Worm (Caenorhabditis elegans) whole organism, L2 larva: ENCODE data around the gene srh-133.
"Not testable (repeated sequence)": the region's sequence is repeated elsewhere in the genome, so short reads cannot be mapped to it uniquely, and the experiment has no call there.

Source experiments
- R02D3.7 ChIP-seq: fragments of 150-350 bp; optimal IDR thresholded peaks from 2 replicates; lab custom pipeline; 2014; ENCODE audit warnings: missing biosample characterization, missing genetic modification characterization
- ZK546.5 ChIP-seq: sonication (generic microtip); optimal IDR thresholded peaks from 2 replicates; lab custom pipeline; 2017; ENCODE audit warnings: missing biosample characterization, missing genetic modification characterization
- alr-1 ChIP-seq: fragments of 150-350 bp; optimal IDR thresholded peaks from 2 replicates; lab custom pipeline; 2014; ENCODE audit warnings: missing biosample characterization, missing genetic modification characterization
- aly-2 ChIP-seq: fragments of 150-350 bp; optimal IDR thresholded peaks from 2 replicates; lab custom pipeline; 2014; ENCODE audit warnings: missing biosample characterization, missing genetic modification characterization
- blmp-1 ChIP-seq: sonication (generic microtip); optimal IDR thresholded peaks from 2 replicates; lab custom pipeline; 2017; ENCODE audit warnings: missing genetic modification characterization, mild to moderate bottlenecking, missing compliant biosample characterization, antibody characterized with exemption, moderate library complexity; ENCODE audit not compliant: insufficient read depth
- ceh-16 ChIP-seq: fragments of 150-350 bp; optimal IDR thresholded peaks from 2 replicates; lab custom pipeline; 2014; ENCODE audit warnings: missing biosample characterization, missing genetic modification characterization
- ceh-82 ChIP-seq: fragments of 150-350 bp; optimal IDR thresholded peaks from 2 replicates; lab custom pipeline; 2014; ENCODE audit warnings: missing biosample characterization, missing genetic modification characterization
- crh-2 ChIP-seq: sonication (generic microtip); optimal IDR thresholded peaks from 2 replicates; lab custom pipeline; 2017; ENCODE audit warnings: missing biosample characterization, missing genetic modification characterization
- dmd-4 ChIP-seq: sonication (generic microtip); optimal IDR thresholded peaks from 2 replicates; lab custom pipeline; 2017; ENCODE audit warnings: missing biosample characterization, missing genetic modification characterization
- elt-1 ChIP-seq: fragments of 150-350 bp; optimal IDR thresholded peaks from 2 replicates; lab custom pipeline; 2014; ENCODE audit warnings: missing biosample characterization, missing genetic modification characterization
- fos-1 ChIP-seq: fragments of 150-350 bp; optimal IDR thresholded peaks from 2 replicates; lab custom pipeline; 2014; ENCODE audit warnings: missing biosample characterization, missing genetic modification characterization
- lin-11 ChIP-seq: fragments of 150-350 bp; sonication (generic microtip); optimal IDR thresholded peaks from 2 replicates; lab custom pipeline; 2014; ENCODE audit warnings: missing biosample characterization, missing genetic modification characterization, inconsistent platforms, mixed read lengths
- lsy-2 ChIP-seq, 2 experiments: fragments of 150-350 bp in 1 of 2; sonication (generic microtip) in 1 of 2; optimal IDR thresholded peaks; 2 replicates each; lab custom pipeline; 2014 to 2017; ENCODE audit warnings: missing biosample characterization in 2 of 2, missing genetic modification characterization in 2 of 2
- mab-5 ChIP-seq: fragments of 150-350 bp; optimal IDR thresholded peaks from 2 replicates; lab custom pipeline; 2014; ENCODE audit warnings: missing biosample characterization, missing genetic modification characterization
- mbf-1 ChIP-seq: sonication (generic microtip); optimal IDR thresholded peaks from 2 replicates; lab custom pipeline; 2017; ENCODE audit warnings: missing biosample characterization, missing genetic modification characterization
- nhr-10 ChIP-seq: sonication (generic microtip); optimal IDR thresholded peaks from 2 replicates; lab custom pipeline; 2017; ENCODE audit warnings: missing biosample characterization, missing genetic modification characterization
- nhr-12 ChIP-seq: fragments of 150-350 bp; optimal IDR thresholded peaks from 2 replicates; lab custom pipeline; 2014; ENCODE audit warnings: missing biosample characterization, missing genetic modification characterization
- nhr-21 ChIP-seq: fragments of 150-350 bp; optimal IDR thresholded peaks from 2 replicates; lab custom pipeline; 2014; ENCODE audit warnings: missing biosample characterization, missing genetic modification characterization
- nhr-23 ChIP-seq: fragments of 150-350 bp; optimal IDR thresholded peaks from 2 replicates; lab custom pipeline; 2014; ENCODE audit warnings: missing biosample characterization, missing genetic modification reagents, missing genetic modification characterization
- nhr-25 ChIP-seq: fragments of 150-350 bp; sonication (generic microtip); optimal IDR thresholded peaks from 3 replicates; lab custom pipeline; 2014; ENCODE audit warnings: missing biosample characterization, missing genetic modification characterization
- nhr-6 ChIP-seq: fragments of 150-350 bp; optimal IDR thresholded peaks from 2 replicates; lab custom pipeline; 2014; ENCODE audit warnings: missing biosample characterization, missing genetic modification characterization
- sem-4 ChIP-seq: fragments of 150-350 bp; optimal IDR thresholded peaks from 2 replicates; lab custom pipeline; 2014; ENCODE audit warnings: missing biosample characterization, missing genetic modification reagents, missing genetic modification characterization
- skn-1 ChIP-seq: sonication (generic microtip); optimal IDR thresholded peaks from 2 replicates; lab custom pipeline; 2017; ENCODE audit warnings: missing biosample characterization, missing genetic modification characterization
- sma-9 ChIP-seq, 2 experiments: fragments of 150-350 bp in 1 of 2; sonication (generic microtip) in 1 of 2; optimal IDR thresholded peaks; 2 replicates each; lab custom pipeline; 2014 to 2016; ENCODE audit warnings: missing genetic modification characterization in 2 of 2, mild to moderate bottlenecking in 1 of 2, missing biosample characterization in 1 of 2, missing compliant biosample characterization in 1 of 2, missing genetic modification reagents in 1 of 2, moderate library complexity in 1 of 2
- unc-39 ChIP-seq: fragments of 150-350 bp; optimal IDR thresholded peaks from 2 replicates; lab custom pipeline; 2014; ENCODE audit warnings: missing biosample characterization, missing genetic modification characterization
- unc-55 ChIP-seq: fragments of 150-350 bp; sonication (generic microtip); optimal IDR thresholded peaks from 3 replicates; lab custom pipeline; 2014; ENCODE audit warnings: missing biosample characterization, missing genetic modification reagents, missing genetic modification characterization
- unc-62 ChIP-seq: fragments of 150-350 bp; optimal IDR thresholded peaks from 2 replicates; lab custom pipeline; 2014; ENCODE audit warnings: missing biosample characterization, missing genetic modification reagents, missing genetic modification characterization
- ztf-1 ChIP-seq: fragments of 200-800 bp; sonication (Bioruptor generic); conservative IDR thresholded peaks from 2 replicates; pipeline ENCODE4 v1.3.6; 2022; ENCODE audit warnings: missing genetic modification characterization, missing compliant biosample characterization
- ztf-11 ChIP-seq: sonication (generic microtip); optimal IDR thresholded peaks from 2 replicates; lab custom pipeline; 2017; ENCODE audit warnings: missing biosample characterization, missing genetic modification characterization
- ztf-4 ChIP-seq: fragments of 150-350 bp; optimal IDR thresholded peaks from 2 replicates; lab custom pipeline; 2014; ENCODE audit warnings: missing biosample characterization, missing genetic modification characterization

The srh-133 gene

DNA sequence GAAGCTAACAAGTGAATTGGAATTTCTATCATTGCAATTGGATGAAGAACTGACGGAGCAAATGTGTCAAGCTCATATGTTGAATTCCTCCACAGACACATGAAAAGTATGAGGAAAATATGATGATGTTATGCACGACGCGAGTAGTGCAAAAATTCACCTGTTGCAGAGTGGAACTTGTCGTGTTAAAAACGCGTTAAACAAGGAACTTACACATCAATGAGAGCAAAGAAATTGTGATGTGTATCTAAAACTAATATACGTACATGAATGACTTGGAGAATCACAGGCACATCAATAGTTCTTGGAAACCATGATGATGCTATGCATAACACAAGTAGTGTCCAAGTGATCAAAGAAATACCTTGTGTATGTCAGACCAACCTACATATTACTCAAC is 3.2 kb upstream of the srh-133 start, which contains the start of gene srh-134:
Gene srh-134 (minus strand): TSS at position 101 of the 400 bp plus-strand sequence.
- TF ChIP-seq nhr-6 (no peak), lsy-2 (tag; optimal IDR thresholded peaks at IDR 0.05; lab: Kevin White, UChicago) (no peak), mbf-1 (tag; lab: Kevin White, UChicago) (no peak), ztf-11 (no peak), unc-39 (tag; lab: Kevin White, UChicago) (no peak), unc-62 (GFP tag; lab: Kevin White, UChicago) (no peak), aly-2 (tag; lab: Kevin White, UChicago) (no peak), nhr-23 (tag; lab: Kevin White, UChicago) (no peak), ztf-1 (no peak), ceh-16 (tag; lab: Kevin White, UChicago) (no peak), fos-1 (no peak), unc-55 (GFP tag; lab: Kevin White, UChicago) (no peak), sem-4 (tag; lab: Kevin White, UChicago) (no peak), elt-1 (tag; lab: Kevin White, UChicago) (no peak)
- TF ChIP-seq, all 48 proteins: peak for 0

ce11 chrV:18010737-18011136 is 3.3 kb downstream of the srh-133 start, which contains the start of gene Y59A8B.26:
Gene Y59A8B.26, minus strand, starts transcription at chrV:18010837.
- TF ChIP-seq nhr-25, mbf-1, alr-1 (tag; lab: Kevin White, UChicago): not testable (repeated sequence)

DNA sequence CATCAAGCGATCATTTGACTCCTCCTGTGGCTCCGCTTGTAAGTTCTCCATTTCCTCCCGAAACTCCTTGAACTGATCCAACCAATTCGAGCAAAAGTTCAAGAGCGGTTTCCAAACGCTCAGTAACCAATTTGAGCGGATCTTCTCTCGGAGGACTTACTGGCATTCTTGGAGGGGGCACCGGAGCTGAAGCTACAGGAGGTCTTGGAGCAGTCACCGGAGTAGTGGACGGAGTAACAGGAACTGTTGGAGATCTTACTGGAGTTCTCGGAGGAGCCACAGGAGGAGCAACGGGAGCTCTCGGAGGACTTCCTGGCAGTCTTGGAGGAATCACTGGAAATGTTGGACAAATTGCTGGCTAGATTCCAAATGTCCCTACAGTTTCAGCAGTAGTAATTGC is 5.3 kb downstream of the srh-133 start:
- TF ChIP-seq sma-9 (GFP tag; optimal IDR thresholded peaks at IDR 0.05; lab: Kevin White, UChicago) = no peak
- no peak for TF ChIP-seq sma-9 (tag; optimal IDR thresholded peaks at IDR 0.05; lab: Kevin White, UChicago)
- TF ChIP-seq blmp-1 (tag; lab: Kevin White, UChicago) = no peak
- TF ChIP-seq nhr-23 (tag; lab: Kevin White, UChicago) = no peak
- no peak for TF ChIP-seq lsy-2 (tag; optimal IDR thresholded peaks at IDR 0.05; lab: Kevin White, UChicago)
- no peak for TF ChIP-seq ceh-16 (tag; lab: Kevin White, UChicago)
- no peak for TF ChIP-seq ztf-4
- TF ChIP-seq mbf-1 (tag; lab: Kevin White, UChicago) = no peak
- TF ChIP-seq nhr-21 (tag; lab: Kevin White, UChicago) = no peak
- no peak for TF ChIP-seq nhr-10 (tag; lab: Kevin White, UChicago)
- TF ChIP-seq ZK546.5 = no peak
- no peak for TF ChIP-seq nhr-25 (tag; lab: Kevin White, UChicago)
- no peak for TF ChIP-seq mab-5
- TF ChIP-seq crh-2 = no peak

ce11 chrV:18006930-18007329 is 7.1 kb downstream of the srh-133 start, which contains the start of gene Y59A8B.19:
Gene Y59A8B.19, plus strand, starts transcription at chrV:18007230.
- TF ChIP-seq skn-1 (tag; lab: Kevin White, UChicago); R02D3.7 (tag; lab: Kevin White, UChicago); unc-62 (GFP tag; lab: Kevin White, UChicago): not testable (repeated sequence)

DNA sequence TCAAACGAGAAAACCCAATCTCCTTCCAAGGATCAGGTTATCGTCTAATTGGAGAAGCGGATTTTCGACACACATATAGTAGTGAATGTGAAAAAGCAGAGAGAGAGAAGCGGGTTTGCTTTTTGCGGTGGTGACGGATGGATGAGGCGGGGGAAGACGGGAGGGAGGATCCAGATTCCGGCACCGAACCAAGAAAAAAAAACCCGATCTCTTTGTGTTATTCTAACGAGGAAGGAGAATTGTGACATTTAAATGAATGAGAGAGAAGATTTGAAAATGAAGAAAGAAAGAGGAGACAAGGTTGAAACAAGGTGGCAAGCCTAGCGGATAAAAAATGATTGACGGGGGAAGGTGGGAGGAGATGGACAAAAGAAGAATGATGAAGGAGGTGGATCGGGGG is 10.1 kb downstream of the srh-133 start:
- TF ChIP-seq nhr-21 (tag; lab: Kevin White, UChicago) (peak; percentile 58), nhr-25 (tag; lab: Kevin White, UChicago) (peak; percentile 47), crh-2 (no peak), R02D3.7 (tag; lab: Kevin White, UChicago) (no peak)
- TF ChIP-seq, all 48 proteins: peak for 2

- TF ChIP-seq ceh-82 (tag; lab: Kevin White, UChicago) = no peak
- TF ChIP-seq mbf-1 (tag; lab: Kevin White, UChicago) = no peak
- TF ChIP-seq unc-39 (tag; lab: Kevin White, UChicago) = no peak
- TF ChIP-seq blmp-1 (tag; lab: Kevin White, UChicago) = no peak
- no peak for TF ChIP-seq lin-11
- TF ChIP-seq ztf-4 = no peak
- TF ChIP-seq mab-5 = no peak
- TF ChIP-seq nhr-23 (tag; lab: Kevin White, UChicago) = no peak
- TF ChIP-seq ZK546.5 = no peak
These were observed 12.7 kb downstream of the srh-133 start, which contains the start of gene lon-8 for ce11 chrV:18001268-18001667. Gene lon-8, minus strand, starts transcription at chrV:18001368.

ce11 chrV:17985960-17986359 is 28.1 kb downstream of the srh-133 start, which contains the start of gene Y59A8B.21:
Gene Y59A8B.21, plus strand, starts transcription at chrV:17986260.
- TF ChIP-seq mab-5 = no peak
- no peak for TF ChIP-seq dmd-4 (tag; lab: Kevin White, UChicago)
- no peak for TF ChIP-seq nhr-23 (tag; lab: Kevin White, UChicago)
- no peak for TF ChIP-seq nhr-12
- TF ChIP-seq nhr-10 (tag; lab: Kevin White, UChicago) = no peak
- TF ChIP-seq ztf-1 = no peak
